Worm (Caenorhabditis elegans) whole organism, young adult: ENCODE data around the gene Y57E12B.11.

Source experiments
- D2030.7 ChIP-seq: fragments of 200-800 bp; sonication (Bioruptor generic); IDR thresholded peaks from 2 replicates; pipeline ENCODE4 v1.3.6; 2022; ENCODE audit warnings: missing genetic modification reagents, missing genetic modification characterization, missing compliant biosample characterization
- F33H1.4 ChIP-seq: fragments of 200-800 bp; sonication (Bioruptor generic); IDR thresholded peaks from 2 replicates; pipeline ENCODE4 v1.3.6; 2022; ENCODE audit warnings: missing genetic modification reagents, missing genetic modification characterization, missing compliant biosample characterization
- F37B4.10 ChIP-seq: fragments of 200-800 bp; sonication (Bioruptor generic); IDR thresholded peaks from 2 replicates; pipeline ENCODE4 v1.3.6; 2022; ENCODE audit warnings: missing genetic modification characterization, missing compliant biosample characterization
- F52B5.7 ChIP-seq: sonication (generic microtip); optimal IDR thresholded peaks from 2 replicates; lab custom pipeline; 2016; ENCODE audit warnings: mild to moderate bottlenecking, missing genetic modification characterization, missing compliant biosample characterization
- F57A8.1 ChIP-seq: fragments of 200-800 bp; sonication (Bioruptor generic); optimal IDR thresholded peaks from 2 replicates; lab custom pipeline; 2018; ENCODE audit warnings: mild to moderate bottlenecking, missing genetic modification characterization, moderate library complexity, missing compliant biosample characterization
- F57C9.4 ChIP-seq: sonication (generic microtip); optimal IDR thresholded peaks from 2 replicates; lab custom pipeline; 2017; ENCODE audit warnings: mild to moderate bottlenecking, missing genetic modification characterization, missing compliant biosample characterization
- T26A5.8 ChIP-seq: sonication (generic microtip); optimal IDR thresholded peaks from 2 replicates; lab custom pipeline; 2016; ENCODE audit warnings: missing genetic modification characterization, missing compliant biosample characterization
- atf-7 ChIP-seq: sonication (generic microtip); optimal IDR thresholded peaks from 2 replicates; lab custom pipeline; 2017; ENCODE audit warnings: mild to moderate bottlenecking, missing genetic modification characterization, missing compliant biosample characterization
- attf-5 ChIP-seq: fragments of 200-800 bp; sonication (Bioruptor generic); optimal IDR thresholded peaks from 2 replicates; lab custom pipeline; 2018; ENCODE audit warnings: mild to moderate bottlenecking, missing genetic modification characterization, missing compliant biosample characterization
- attf-6 ChIP-seq: fragments of 200-800 bp; sonication (Bioruptor generic); IDR thresholded peaks from 2 replicates; pipeline ENCODE4 v1.3.6; 2022; ENCODE audit warnings: missing genetic modification reagents, missing genetic modification characterization, missing compliant biosample characterization
- cebp-2 ChIP-seq: fragments of 200-800 bp; sonication (Bioruptor generic); IDR thresholded peaks from 2 replicates; pipeline ENCODE4 v1.3.6; 2022; ENCODE audit warnings: missing genetic modification characterization, missing compliant biosample characterization
- ceh-100 ChIP-seq: fragments of 200-800 bp; sonication (Bioruptor generic); IDR thresholded peaks from 2 replicates; pipeline ENCODE4 v1.3.6; 2022; ENCODE audit warnings: missing genetic modification reagents, missing genetic modification characterization, missing compliant biosample characterization
- ceh-27 ChIP-seq: fragments of 200-800 bp; sonication (Bioruptor generic); optimal IDR thresholded peaks from 2 replicates; lab custom pipeline; 2018; ENCODE audit warnings: mild to moderate bottlenecking, missing genetic modification characterization, moderate library complexity, missing compliant biosample characterization
- ceh-40 ChIP-seq: fragments of 200-800 bp; sonication (Bioruptor generic); IDR thresholded peaks from 2 replicates; pipeline ENCODE4 v1.3.6; 2022; ENCODE audit warnings: missing genetic modification characterization, missing compliant biosample characterization
- efl-1 ChIP-seq: fragments of 150-350 bp; optimal IDR thresholded peaks from 2 replicates; lab custom pipeline; 2014; ENCODE audit warnings: missing biosample characterization, missing genetic modification reagents, missing genetic modification characterization
- egl-44 ChIP-seq: fragments of 200-800 bp; sonication (Bioruptor generic); IDR thresholded peaks from 2 replicates; pipeline ENCODE4 v1.3.6; 2022; ENCODE audit warnings: missing genetic modification reagents, missing genetic modification characterization, missing compliant biosample characterization
- egrh-3 ChIP-seq: fragments of 200-800 bp; sonication (Bioruptor generic); IDR thresholded peaks from 2 replicates; pipeline ENCODE4 v1.3.6; 2022; ENCODE audit warnings: missing genetic modification reagents, missing genetic modification characterization, missing compliant biosample characterization
- hmg-20 ChIP-seq: fragments of 200-800 bp; sonication (Bioruptor generic); IDR thresholded peaks from 2 replicates; pipeline ENCODE4 v1.3.6; 2022; ENCODE audit warnings: missing genetic modification reagents, missing genetic modification characterization, missing compliant biosample characterization
- lag-1 ChIP-seq: fragments of 200-800 bp; sonication (Bioruptor generic); IDR thresholded peaks from 2 replicates; pipeline ENCODE4 v1.3.6; 2022; ENCODE audit warnings: missing genetic modification reagents, missing genetic modification characterization, missing compliant biosample characterization
- lin-26 ChIP-seq: fragments of 200-800 bp; sonication (Bioruptor generic); IDR thresholded peaks from 2 replicates; pipeline ENCODE4 v1.3.6; 2022; ENCODE audit warnings: missing genetic modification reagents, missing genetic modification characterization, missing compliant biosample characterization
- lsl-1 ChIP-seq: fragments of 200-800 bp; sonication (Bioruptor generic); optimal IDR thresholded peaks from 2 replicates; lab custom pipeline; 2018; ENCODE audit warnings: mild to moderate bottlenecking, missing genetic modification characterization, moderate library complexity, missing compliant biosample characterization
- madf-3 ChIP-seq: fragments of 200-800 bp; sonication (Bioruptor generic); IDR thresholded peaks from 2 replicates; pipeline ENCODE4 v1.3.6; 2022; ENCODE audit warnings: missing genetic modification reagents, missing genetic modification characterization, missing compliant biosample characterization
- mxl-1 ChIP-seq: sonication (generic microtip); optimal IDR thresholded peaks from 2 replicates; lab custom pipeline; 2016; ENCODE audit warnings: missing genetic modification characterization, missing compliant biosample characterization
- nfya-1 ChIP-seq: sonication (generic microtip); optimal IDR thresholded peaks from 2 replicates; lab custom pipeline; 2017; ENCODE audit warnings: antibody characterized with exemption, missing compliant biosample characterization, missing genetic modification characterization, borderline replicate concordance; ENCODE audit not compliant: insufficient read depth
- nfyb-1 ChIP-seq: fragments of 200-800 bp; sonication (Bioruptor generic); IDR thresholded peaks from 2 replicates; pipeline ENCODE4 v1.3.6; 2022; ENCODE audit warnings: missing genetic modification reagents, missing genetic modification characterization, missing compliant biosample characterization
- pbrm-1 ChIP-seq: fragments of 200-800 bp; sonication (Bioruptor generic); IDR thresholded peaks from 2 replicates; pipeline ENCODE4 v1.3.6; 2022; ENCODE audit warnings: missing genetic modification reagents, missing genetic modification characterization, missing compliant biosample characterization
- pha-4 ChIP-seq: fragments of 150-350 bp; sonication (generic microtip); optimal IDR thresholded peaks from 2 replicates; lab custom pipeline; 2014; ENCODE audit warnings: missing biosample characterization, missing genetic modification reagents, missing genetic modification characterization
- rcor-1 ChIP-seq: fragments of 200-800 bp; sonication (Bioruptor generic); IDR thresholded peaks from 2 replicates; pipeline ENCODE4 v1.3.6; 2022; ENCODE audit warnings: missing genetic modification reagents, missing genetic modification characterization, missing compliant biosample characterization
- snpc-4 ChIP-seq, 5 experiments: fragments of 150-350 bp in 1 of 5; sonication (generic microtip) in 4 of 5; optimal IDR thresholded peaks; 2 replicates each; lab custom pipeline; 2014 to 2018; ENCODE audit warnings: missing genetic modification characterization in 5 of 5, missing biosample characterization in 3 of 5, antibody characterized with exemption in 2 of 5, mild to moderate bottlenecking in 2 of 5, missing compliant biosample characterization in 2 of 5, missing genotype in 2 of 5, moderate library complexity in 2 of 5, missing genetic modification reagents in 1 of 5
- tlf-1 ChIP-seq: fragments of 200-800 bp; sonication (Bioruptor generic); optimal IDR thresholded peaks from 2 replicates; lab custom pipeline; 2018; ENCODE audit warnings: mild to moderate bottlenecking, missing genetic modification characterization, missing compliant biosample characterization
- zfh-2 ChIP-seq: fragments of 200-800 bp; sonication (Bioruptor generic); conservative IDR thresholded peaks from 2 replicates; pipeline ENCODE4 v1.3.6; 2022; ENCODE audit warnings: missing genetic modification reagents, missing genetic modification characterization, missing compliant biosample characterization
- ztf-22 ChIP-seq: fragments of 200-800 bp; sonication (Bioruptor generic); optimal IDR thresholded peaks from 2 replicates; lab custom pipeline; 2018; ENCODE audit warnings: mild to moderate bottlenecking, missing genetic modification characterization, moderate library complexity, missing compliant biosample characterization
- ztf-28 ChIP-seq: fragments of 200-800 bp; sonication (Bioruptor generic); IDR thresholded peaks from 2 replicates; pipeline ENCODE4 v1.3.6; 2022; ENCODE audit warnings: missing genetic modification reagents, missing genetic modification characterization, missing compliant biosample characterization
- ztf-3 ChIP-seq: fragments of 200-800 bp; sonication (Bioruptor generic); optimal IDR thresholded peaks from 2 replicates; lab custom pipeline; 2018; ENCODE audit warnings: mild to moderate bottlenecking, missing genetic modification characterization, missing compliant biosample characterization

The Y57E12B.11 gene

ce11 chrV:6985943-6986342, 36.3 kb upstream of the Y57E12B.11 start, which contains the start of gene nhr-163:
Gene nhr-163, minus strand, starts transcription at chrV:6986043.
- TF ChIP-seq rcor-1 (GFP tag; lab: Robert Waterston, UW) (no peak), zfh-2 (GFP tag; lab: Robert Waterston, UW) (no peak), ceh-27 (GFP tag; lab: Kevin White, UChicago) (no peak), F37B4.10 (GFP tag; lab: Robert Waterston, UW) (no peak), ztf-22 (GFP tag; lab: Kevin White, UChicago) (no peak), F57C9.4 (no peak), F33H1.4 (GFP tag; lab: Robert Waterston, UW) (no peak), tlf-1 (no peak), madf-3 (GFP tag; lab: Robert Waterston, UW) (no peak), lag-1 (GFP tag; lab: Robert Waterston, UW) (no peak), ztf-28 (no peak), cebp-2 (GFP tag; lab: Robert Waterston, UW) (no peak), pha-4 (no peak), nfya-1 (tag; lab: Kevin White, UChicago) (no peak), hmg-20 (GFP tag; lab: Robert Waterston, UW) (no peak), F52B5.7 (tag; lab: Kevin White, UChicago) (no peak)

ce11 chrV:6982813-6983212, 33.1 kb upstream of the Y57E12B.11 start, which contains the start of gene nhr-161:
Gene nhr-161, minus strand, starts transcription at chrV:6982913.
- TF ChIP-seq nfyb-1 (no peak), atf-7 (tag; lab: Kevin White, UChicago) (no peak), ztf-3 (no peak), egl-44 (GFP tag; lab: Robert Waterston, UW) (no peak), D2030.7 (GFP tag; lab: Robert Waterston, UW) (no peak), ceh-100 (GFP tag; lab: Robert Waterston, UW) (no peak), pbrm-1 (no peak), ceh-40 (GFP tag; lab: Robert Waterston, UW) (no peak), F57A8.1 (GFP tag; lab: Kevin White, UChicago) (no peak), lsl-1 (GFP tag; lab: Kevin White, UChicago) (no peak), T26A5.8 (no peak), attf-6 (no peak), mxl-1 (tag; lab: Kevin White, UChicago) (no peak), egrh-3 (GFP tag; lab: Robert Waterston, UW) (no peak)
- TF ChIP-seq, all 124 proteins: peak for 0

ce11 chrV:6979019-6979418, 29.3 kb upstream of the Y57E12B.11 start, which contains the start of gene sre-12:
Gene sre-12, minus strand, starts transcription at chrV:6979119.
- no peak for TF ChIP-seq lin-26
- no peak for TF ChIP-seq efl-1 (GFP tag; lab: Kevin White, UChicago)
- TF ChIP-seq attf-5 (GFP tag; lab: Kevin White, UChicago), result no peak
- TF ChIP-seq, all 124 proteins: peak for 0

ce11 chrV:6976047-6976446, 26.4 kb upstream of the Y57E12B.11 start, which contains the start of gene srx-16:
Gene srx-16, plus strand, starts transcription at chrV:6976347.
- TF ChIP-seq snpc-4 (GFP tag; optimal IDR thresholded peaks at IDR 0.05; lab: Kevin White, UChicago) (no peak), snpc-4 (tag; optimal IDR thresholded peaks at IDR 0.05; lab: Kevin White, UChicago) (no peak), nfyb-1 (no peak)
- TF ChIP-seq, all 124 proteins: peak for 0
